Worm (Caenorhabditis elegans): ENCODE results near the gene T06C12.11.

DNA sequence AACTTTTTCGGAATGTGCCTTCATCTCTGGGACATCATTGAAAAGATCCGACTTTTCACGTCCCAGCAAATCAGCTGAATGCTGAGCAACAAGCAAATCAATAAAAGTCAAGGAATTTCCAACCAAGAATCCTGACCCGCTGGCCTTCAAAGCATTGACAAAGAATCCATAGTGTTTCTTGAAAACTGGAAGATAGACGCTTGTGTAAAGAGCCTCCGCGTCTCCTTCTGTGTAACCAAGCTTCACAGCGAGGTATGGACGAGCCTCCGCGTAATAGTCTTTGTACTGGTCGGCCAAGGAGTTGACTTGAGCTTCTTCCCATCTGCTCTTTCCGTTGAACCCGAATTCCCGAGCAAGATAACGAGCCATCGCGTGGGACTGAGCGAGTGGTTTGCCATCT is 22.5 kb downstream of the T06C12.11 start:
- TF ChIP-seq egl-5 (tag; optimal IDR thresholded peaks at IDR 0.05), result no peak
- TF ChIP-seq nhr-11 (tag; optimal IDR thresholded peaks at IDR 0.05), result no peak
- TF ChIP-seq ztf-11 (tag; optimal IDR thresholded peaks at IDR 0.05), result no peak
- TF ChIP-seq ztf-4 (tag; optimal IDR thresholded peaks at IDR 0.05), result no peak
- no peak for TF ChIP-seq fos-1 (tag; optimal IDR thresholded peaks at IDR 0.05)
- no peak for TF ChIP-seq hmg-11 (tag; optimal IDR thresholded peaks at IDR 0.05)
- no peak for TF ChIP-seq pha-4 (tag; optimal IDR thresholded peaks at IDR 0.05)
- no peak for TF ChIP-seq unc-62 (GFP tag; optimal IDR thresholded peaks at IDR 0.05)
- no peak for TF ChIP-seq fkh-10 (GFP tag; optimal IDR thresholded peaks at IDR 0.05)
- TF ChIP-seq ceh-82 (tag; optimal IDR thresholded peaks at IDR 0.05), result no peak
- TF ChIP-seq elt-1 (tag; optimal IDR thresholded peaks at IDR 0.05), result no peak
- TF ChIP-seq R02D3.7 (tag; optimal IDR thresholded peaks at IDR 0.05), result no peak
- TF ChIP-seq snpc-4 (tag; optimal IDR thresholded peaks at IDR 0.05), result no peak
- TF ChIP-seq elt-3 (tag; optimal IDR thresholded peaks at IDR 0.05), result no peak
